Fruit fly (Drosophila melanogaster): ENCODE results near the gene CG32982.

The CG32982 gene

dm6 chr2L:9198340-9198887 lies 72.9 kb downstream of the CG32982 start:
- peak; percentile 34 for TF ChIP-seq Blimp-1 (GFP tag; optimal IDR thresholded peaks at IDR 0.05)
- TF ChIP-seq CG11456 (GFP tag; IDR thresholded peaks at IDR 0.05) = no peak
- TF ChIP-seq cg (GFP tag; optimal IDR thresholded peaks at IDR 0.05) = peak; percentile 52
- TF ChIP-seq chn (GFP tag; optimal IDR thresholded peaks at IDR 0.05) = no peak
- TF ChIP-seq CG17385 (GFP tag; optimal IDR thresholded peaks at IDR 0.05) = peak; percentile 24
- no peak for TF ChIP-seq CG1647 (GFP tag; optimal IDR thresholded peaks at IDR 0.05)
- TF ChIP-seq CG2199 (GFP tag; IDR thresholded peaks at IDR 0.05) = peak; percentile 93
- TF ChIP-seq CG11696 (GFP tag; IDR thresholded peaks at IDR 0.05) = no peak
- TF ChIP-seq CG12219 (GFP tag; optimal IDR thresholded peaks at IDR 0.05) = no peak
- TF ChIP-seq sc (optimal IDR thresholded peaks at IDR 0.05) = no peak
- no peak for TF ChIP-seq sc (GFP tag; optimal IDR thresholded peaks at IDR 0.05)
- TF ChIP-seq gcm2 (GFP tag; optimal IDR thresholded peaks at IDR 0.05) = no peak
- peak; percentile 38 for TF ChIP-seq pros (GFP tag; optimal IDR thresholded peaks at IDR 0.05)
- TF ChIP-seq nom (GFP tag; optimal IDR thresholded peaks at IDR 0.05) = peak; percentile 28

- TF ChIP-seq Drgx (GFP tag; IDR thresholded peaks at IDR 0.05) (peak; percentile 51; the same call in 1 of the 2 replicates), CG13287 (GFP tag; IDR thresholded peaks at IDR 0.05; ENCODE audit: partially characterized antibody) (peak; percentile 45; the same call in 1 of the 2 replicates), CG15514 (GFP tag; optimal IDR thresholded peaks at IDR 0.05) (peak; percentile 3), sd (tag; optimal IDR thresholded peaks at IDR 0.05) (peak; percentile 45), sug (tag; optimal IDR thresholded peaks at IDR 0.05) (peak; percentile 3), Rfx (GFP tag; IDR thresholded peaks at IDR 0.05) (no peak), CG13624 (GFP tag; optimal IDR thresholded peaks at IDR 0.05) (peak; percentile 91), bsh (GFP tag; optimal IDR thresholded peaks at IDR 0.05) (peak in 1 of 2 experiments; percentile 21), lilli (GFP tag; optimal IDR thresholded peaks at IDR 0.05) (no peak), chinmo (GFP tag; IDR thresholded peaks at IDR 0.05; ENCODE audit: partially characterized antibody) (peak; percentile 90; the same call in 3 of the 4 replicates), stwl (tag; optimal IDR thresholded peaks at IDR 0.05) (peak; percentile 24), gsb-n (tag; optimal IDR thresholded peaks at IDR 0.05) (no peak), corto (GFP tag; optimal IDR thresholded peaks at IDR 0.05) (peak; percentile 37), Jarid2 (GFP tag; optimal IDR thresholded peaks at IDR 0.05) (peak; percentile 22), Atf6 (GFP tag; IDR thresholded peaks at IDR 0.05) (peak; percentile 33; the same call in 1 of the 2 replicates), tgo (GFP tag; IDR thresholded peaks at IDR 0.05) (no peak), CG11723 (GFP tag; optimal IDR thresholded peaks at IDR 0.05) (peak; percentile 16), cg (GFP tag; optimal IDR thresholded peaks at IDR 0.05) (peak; percentile 67), abd-A (tag; optimal IDR thresholded peaks at IDR 0.05) (peak; percentile 41), Trl (optimal IDR thresholded peaks at IDR 0.05) (peak; percentile 41 to 84), Trl (GFP tag; optimal IDR thresholded peaks at IDR 0.05) (no peak), CG8290 (GFP tag; optimal IDR thresholded peaks at IDR 0.05) (no peak), CG8290 (tag; optimal IDR thresholded peaks at IDR 0.05) (peak in 1 of 2 experiments; percentile 57), ap (GFP tag; IDR thresholded peaks at IDR 0.05) (no peak), Pdp1 (GFP tag; optimal IDR thresholded peaks at IDR 0.05) (peak in 1 of 2 experiments; percentile 22), dmrt11E (tag; optimal IDR thresholded peaks at IDR 0.05) (no peak), HmgZ (tag; optimal IDR thresholded peaks at IDR 0.05) (peak; percentile 30), sens (GFP tag) (peak; percentile 48), ci (GFP tag; IDR thresholded peaks at IDR 0.05) (0 out of 3 replicates have a peak, but pooled peaks have one; percentile 46), lab (GFP tag; optimal IDR thresholded peaks at IDR 0.05) (peak; percentile 1), Fer1 (GFP tag; optimal IDR thresholded peaks at IDR 0.05) (peak; percentile 8), Deaf1 (tag; optimal IDR thresholded peaks at IDR 0.05) (peak; percentile 43), CG13296 (GFP tag; optimal IDR thresholded peaks at IDR 0.05) (no peak), lbe (GFP tag; optimal IDR thresholded peaks at IDR 0.05) (peak; percentile 74), CG13894 (tag; optimal IDR thresholded peaks at IDR 0.05) (peak; percentile 69), hkb (optimal IDR thresholded peaks at IDR 0.05) (no peak), hkb (GFP tag; IDR thresholded peaks at IDR 0.05) (0 out of 2 replicates have a peak, but pooled peaks have one; percentile 37)
These were observed 77.9 kb downstream of the CG32982 start for dm6 chr2L:9203401-9203800.

Data from whole organism, embryonic.